Fruit fly (Drosophila melanogaster): Measurements from ENCODE around the gene Uros2.

DNA sequence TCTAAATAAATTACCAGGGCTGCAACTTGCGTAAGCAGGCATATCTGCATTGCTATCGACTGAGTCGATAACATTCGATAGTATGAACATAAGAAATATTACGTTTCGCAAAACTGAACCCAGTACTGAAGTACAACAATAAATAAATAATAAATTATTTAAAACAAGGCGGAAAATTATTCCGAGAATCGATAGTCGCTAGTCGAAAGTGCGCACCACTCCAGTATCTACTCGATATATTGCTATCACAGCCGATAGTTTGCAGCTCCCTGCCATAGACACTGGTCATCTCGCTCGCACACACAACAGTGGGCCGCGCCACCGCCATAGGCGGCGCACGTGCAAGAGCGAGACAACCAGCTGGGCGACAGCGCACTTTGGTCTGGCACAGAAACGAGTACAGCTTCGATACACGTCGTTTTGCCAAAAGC, 5.1 kb downstream of the Uros2 start, which contains the start of gene nsl1:
- TF ChIP-seq Deaf1 (tag; optimal IDR thresholded peaks at IDR 0.05) (peak; percentile 78), CG34376 (GFP tag; optimal IDR thresholded peaks at IDR 0.05) (peak; percentile 8), insv (GFP tag; optimal IDR thresholded peaks at IDR 0.05) (peak in 1 of 2 experiments; percentile 17), klu (GFP tag; IDR thresholded peaks at IDR 0.05) (no peak), Hr78 (GFP tag; optimal IDR thresholded peaks at IDR 0.05) (no peak), kni (GFP tag; optimal IDR thresholded peaks at IDR 0.05) (peak; percentile 46)

All from whole organism, embryonic.